Worm (Caenorhabditis elegans) whole organism, L4 larva: Measurements from ENCODE around the gene msp-31.

ENCODE experiments used
- D1046.2 ChIP-seq: fragments of 200-800 bp; sonication (Bioruptor generic); IDR thresholded peaks from 2 replicates; pipeline ENCODE4 v1.3.6; 2022; ENCODE audit warnings: missing genetic modification characterization, missing compliant biosample characterization
- F10B5.3 ChIP-seq: sonication (generic microtip); optimal IDR thresholded peaks from 2 replicates; lab custom pipeline; 2016; ENCODE audit warnings: mild to moderate bottlenecking, missing genetic modification characterization, missing compliant biosample characterization
- F37D6.2 ChIP-seq: sonication (generic microtip); optimal IDR thresholded peaks from 2 replicates; lab custom pipeline; 2016; ENCODE audit warnings: mild to moderate bottlenecking, missing genetic modification characterization, missing compliant biosample characterization
- F44E2.7 ChIP-seq: fragments of 200-800 bp; sonication (Bioruptor generic); IDR thresholded peaks from 2 replicates; pipeline ENCODE4 v2.1.2; 2022; ENCODE audit warnings: missing genetic modification characterization, missing compliant biosample characterization
- F49E8.2 ChIP-seq: sonication (generic microtip); optimal IDR thresholded peaks from 2 replicates; lab custom pipeline; 2016; ENCODE audit warnings: missing compliant biosample characterization, mild to moderate bottlenecking, missing genetic modification characterization, borderline replicate concordance
- R02D3.7 ChIP-seq: fragments of 150-350 bp; sonication (generic microtip); optimal IDR thresholded peaks from 3 replicates; lab custom pipeline; 2014; ENCODE audit warnings: missing biosample characterization, missing genetic modification characterization
- T20F7.1 ChIP-seq: fragments of 200-800 bp; sonication (Bioruptor generic); optimal IDR thresholded peaks from 2 replicates; lab custom pipeline; 2018; ENCODE audit warnings: mild to moderate bottlenecking, missing genetic modification characterization, missing compliant biosample characterization
- T26A8.4 ChIP-seq: fragments of 200-800 bp; sonication (Bioruptor generic); IDR thresholded peaks from 2 replicates; pipeline ENCODE4 v1.3.6; 2022; ENCODE audit warnings: missing genetic modification characterization, missing compliant biosample characterization
- Y5F2A.4 ChIP-seq: fragments of 200-800 bp; sonication (Bioruptor generic); optimal IDR thresholded peaks from 2 replicates; lab custom pipeline; 2018; ENCODE audit warnings: mild to moderate bottlenecking, missing genetic modification characterization, missing compliant biosample characterization
- Y75B8A.6 ChIP-seq: fragments of 200-800 bp; sonication (Bioruptor generic); IDR thresholded peaks from 2 replicates; pipeline ENCODE4 v1.3.6; 2022; ENCODE audit warnings: missing genetic modification reagents, missing genetic modification characterization, missing compliant biosample characterization
- aha-1 ChIP-seq: fragments of 150-350 bp; peaks from one replicate; lab custom pipeline; 2014; ENCODE audit warnings: missing biosample characterization, missing genetic modification characterization
- aly-2 ChIP-seq: sonication (generic microtip); optimal IDR thresholded peaks from 2 replicates; lab custom pipeline; 2018; ENCODE audit warnings: missing biosample characterization, missing genetic modification characterization
- arid-1 ChIP-seq: fragments of 200-800 bp; sonication (Bioruptor generic); conservative IDR thresholded peaks from 2 replicates; pipeline ENCODE4 v1.3.6; 2022; ENCODE audit warnings: missing genetic modification reagents, missing genetic modification characterization, missing compliant biosample characterization
- attf-4 ChIP-seq: sonication (generic microtip); optimal IDR thresholded peaks from 3 replicates; lab custom pipeline; 2017; ENCODE audit warnings: missing biosample characterization, missing genetic modification characterization
- ceh-28 ChIP-seq: fragments of 150-350 bp; optimal IDR thresholded peaks from 2 replicates; lab custom pipeline; 2014; ENCODE audit warnings: missing biosample characterization, missing genetic modification reagents, missing genetic modification characterization
- ceh-32 ChIP-seq: sonication (generic microtip); optimal IDR thresholded peaks from 2 replicates; lab custom pipeline; 2016; ENCODE audit warnings: mild to moderate bottlenecking, missing genetic modification characterization, missing compliant biosample characterization; ENCODE audit not compliant: poor library complexity
- ceh-44 ChIP-seq: fragments of 200-800 bp; sonication (Bioruptor generic); IDR thresholded peaks from 2 replicates; pipeline ENCODE4 v1.3.6; 2022; ENCODE audit warnings: missing genetic modification reagents, missing genetic modification characterization, missing compliant biosample characterization
- ces-1 ChIP-seq: fragments of 150-350 bp; sonication (generic microtip); optimal IDR thresholded peaks from 4 replicates; lab custom pipeline; 2014; ENCODE audit warnings: missing biosample characterization, missing genetic modification reagents, missing genetic modification characterization
- daf-19 ChIP-seq: fragments of 200-800 bp; sonication (Bioruptor generic); conservative IDR thresholded peaks from 2 replicates; pipeline ENCODE4 v1.3.6; 2022; ENCODE audit warnings: missing genetic modification characterization, missing compliant biosample characterization
- dpl-1 ChIP-seq: fragments of 150-350 bp; optimal IDR thresholded peaks from 2 replicates; lab custom pipeline; 2014; ENCODE audit warnings: missing biosample characterization, missing genetic modification reagents, missing genetic modification characterization
- egl-27 ChIP-seq: sonication (generic microtip); optimal IDR thresholded peaks from 3 replicates; lab custom pipeline; 2017; ENCODE audit warnings: missing biosample characterization, missing genetic modification reagents, missing genetic modification characterization
- egl-43 ChIP-seq: fragments of 200-800 bp; sonication (Bioruptor generic); IDR thresholded peaks from 2 replicates; pipeline ENCODE4 v1.3.6; 2022; ENCODE audit warnings: missing genetic modification reagents, missing genetic modification characterization, missing compliant biosample characterization
- fkh-10 ChIP-seq: fragments of 150-350 bp; optimal IDR thresholded peaks from 2 replicates; lab custom pipeline; 2014; ENCODE audit warnings: missing biosample characterization, missing genetic modification reagents, missing genetic modification characterization
- fos-1 ChIP-seq: fragments of 150-350 bp; optimal IDR thresholded peaks from 2 replicates; lab custom pipeline; 2014; ENCODE audit warnings: missing biosample characterization, missing genetic modification characterization
- hif-1 ChIP-seq, 2 experiments: sonication (generic microtip); optimal IDR thresholded peaks; 2 replicates each; lab custom pipeline; 2016 to 2017; ENCODE audit warnings: missing compliant biosample characterization in 2 of 2, missing genetic modification characterization in 2 of 2, missing genetic modification reagents in 2 of 2, missing genotype in 2 of 2, mild to moderate bottlenecking in 1 of 2
- jun-1 ChIP-seq: fragments of 150-350 bp; optimal IDR thresholded peaks from 2 replicates; lab custom pipeline; 2014; ENCODE audit warnings: missing biosample characterization, missing genetic modification reagents, missing genetic modification characterization
- lim-7 ChIP-seq: fragments of 200-800 bp; sonication (Bioruptor generic); IDR thresholded peaks from 2 replicates; pipeline ENCODE4 v1.3.6; 2022; ENCODE audit warnings: missing genetic modification characterization, missing compliant biosample characterization
- lin-13 ChIP-seq: fragments of 150-350 bp; optimal IDR thresholded peaks from 2 replicates; lab custom pipeline; 2014; ENCODE audit warnings: missing biosample characterization, missing genetic modification reagents, missing genetic modification characterization
- lin-39 ChIP-seq: fragments of 150-350 bp; optimal IDR thresholded peaks from 2 replicates; lab custom pipeline; 2014; ENCODE audit warnings: missing biosample characterization, missing genetic modification reagents, missing genetic modification characterization
- lir-3 ChIP-seq: sonication (generic microtip); optimal IDR thresholded peaks from 2 replicates; lab custom pipeline; 2016; ENCODE audit warnings: mild to moderate bottlenecking, missing genetic modification characterization, missing compliant biosample characterization
- madf-5 ChIP-seq, 2 experiments: fragments of 200-800 bp; sonication (Bioruptor generic); IDR thresholded peaks; 2 replicates each; pipeline ENCODE4 v1.3.6; 2022; ENCODE audit warnings: missing compliant biosample characterization in 2 of 2, missing genetic modification characterization in 2 of 2
- madf-9 ChIP-seq: fragments of 200-800 bp; sonication (Bioruptor generic); conservative IDR thresholded peaks from 2 replicates; pipeline ENCODE4 v1.3.6; 2022; ENCODE audit warnings: missing genetic modification reagents, missing genetic modification characterization, missing compliant biosample characterization
- mdt-29 ChIP-seq: fragments of 200-800 bp; sonication (Bioruptor generic); IDR thresholded peaks from 2 replicates; pipeline ENCODE4 v1.3.6; 2022; ENCODE audit warnings: missing genetic modification reagents, missing genetic modification characterization, missing compliant biosample characterization
- mep-1 ChIP-seq: fragments of 150-350 bp; sonication (generic microtip); optimal IDR thresholded peaks from 3 replicates; lab custom pipeline; 2014; ENCODE audit warnings: missing biosample characterization, missing genetic modification characterization
- mes-2 ChIP-seq: sonication (generic microtip); optimal IDR thresholded peaks from 2 replicates; lab custom pipeline; 2016; ENCODE audit warnings: missing genotype, mild to moderate bottlenecking, missing genetic modification characterization, missing compliant biosample characterization; ENCODE audit not compliant: poor library complexity, severe bottlenecking
- mxl-3 ChIP-seq: fragments of 200-800 bp; sonication (Bioruptor generic); optimal IDR thresholded peaks from 2 replicates; lab custom pipeline; 2018; ENCODE audit warnings: mild to moderate bottlenecking, missing genetic modification characterization, missing compliant biosample characterization
- nhr-10 ChIP-seq: fragments of 150-350 bp; optimal IDR thresholded peaks from 2 replicates; lab custom pipeline; 2014; ENCODE audit warnings: missing biosample characterization, missing genetic modification characterization
- nhr-111 ChIP-seq: fragments of 200-800 bp; sonication (Bioruptor generic); optimal IDR thresholded peaks from 2 replicates; lab custom pipeline; 2018; ENCODE audit warnings: mild to moderate bottlenecking, missing genetic modification characterization, missing compliant biosample characterization
- nhr-28 ChIP-seq: fragments of 150-350 bp; optimal IDR thresholded peaks from 2 replicates; lab custom pipeline; 2014; ENCODE audit warnings: missing biosample characterization, missing genetic modification characterization
- nhr-48 ChIP-seq: sonication (generic microtip); optimal IDR thresholded peaks from 2 replicates; lab custom pipeline; 2016; ENCODE audit warnings: mild to moderate bottlenecking, missing genetic modification characterization, missing compliant biosample characterization
- nhr-6 ChIP-seq: fragments of 150-350 bp; optimal IDR thresholded peaks from 2 replicates; lab custom pipeline; 2014; ENCODE audit warnings: missing biosample characterization, missing genetic modification characterization
- nhr-77 ChIP-seq: fragments of 150-350 bp; optimal IDR thresholded peaks from 2 replicates; lab custom pipeline; 2014; ENCODE audit warnings: missing biosample characterization, missing genetic modification characterization
- php-3 ChIP-seq: fragments of 200-800 bp; sonication (Bioruptor generic); IDR thresholded peaks from 2 replicates; pipeline ENCODE4 v1.3.6; 2022; ENCODE audit warnings: missing genetic modification reagents, missing genetic modification characterization, missing compliant biosample characterization
- rbr-2 ChIP-seq: sonication (generic microtip); optimal IDR thresholded peaks from 2 replicates; lab custom pipeline; 2016; ENCODE audit warnings: missing genotype, missing genetic modification characterization, missing compliant biosample characterization
- saeg-2 ChIP-seq: fragments of 200-800 bp; sonication (Bioruptor generic); IDR thresholded peaks from 2 replicates; pipeline ENCODE4 v1.3.6; 2022; ENCODE audit warnings: missing genetic modification reagents, missing genetic modification characterization, missing compliant biosample characterization
- sdz-12 ChIP-seq: fragments of 200-800 bp; sonication (Bioruptor generic); optimal IDR thresholded peaks from 2 replicates; lab custom pipeline; 2018; ENCODE audit warnings: mild to moderate bottlenecking, missing genetic modification characterization, missing compliant biosample characterization
- snpc-4 ChIP-seq: fragments of 150-350 bp; optimal IDR thresholded peaks from 2 replicates; lab custom pipeline; 2014; ENCODE audit warnings: missing biosample characterization, missing genetic modification characterization
- spr-1 ChIP-seq: sonication (generic microtip); optimal IDR thresholded peaks from 2 replicates; lab custom pipeline; 2016; ENCODE audit warnings: mild to moderate bottlenecking, missing genetic modification characterization, missing compliant biosample characterization
- unc-39 ChIP-seq: sonication (generic microtip); optimal IDR thresholded peaks from 2 replicates; lab custom pipeline; 2017; ENCODE audit warnings: missing biosample characterization, missing genetic modification characterization
- vab-7 ChIP-seq: fragments of 200-800 bp; sonication (Bioruptor generic); IDR thresholded peaks from 2 replicates; pipeline ENCODE4 v1.3.6; 2022; ENCODE audit warnings: missing genetic modification reagents, missing genetic modification characterization, missing compliant biosample characterization
- zip-2 ChIP-seq: fragments of 150-350 bp; optimal IDR thresholded peaks from 2 replicates; lab custom pipeline; 2014; ENCODE audit warnings: missing biosample characterization, missing genetic modification characterization
- ztf-7 ChIP-seq: fragments of 150-350 bp; optimal IDR thresholded peaks from 2 replicates; lab custom pipeline; 2014; ENCODE audit warnings: missing biosample characterization, missing genetic modification characterization

msp-31 gene

DNA sequence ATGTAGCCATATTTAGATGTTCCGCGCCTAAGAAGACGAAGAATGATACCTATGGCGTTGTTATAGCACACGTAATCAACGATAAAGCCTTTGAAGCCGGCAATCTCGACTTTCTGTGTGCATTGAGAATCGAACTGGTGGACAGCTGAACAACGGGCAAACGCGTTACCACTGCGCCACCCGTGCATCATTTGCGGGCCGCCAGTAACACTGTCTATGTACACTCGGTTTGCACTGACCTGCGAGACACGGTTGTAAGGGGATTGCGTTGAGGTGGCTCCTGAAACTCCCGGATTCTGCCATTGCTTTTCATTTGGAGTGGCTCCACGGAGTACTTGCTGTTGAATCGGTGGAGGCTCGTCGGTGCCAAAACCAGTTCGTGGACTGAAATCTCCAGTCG lies 26.0 kb upstream of the msp-31 start (continued):
- TF ChIP-seq ztf-7 (tag; lab: Kevin White, UChicago) (no peak), F10B5.3 (tag; lab: Kevin White, UChicago) (no peak), lim-7 (GFP tag; lab: Robert Waterston, UW) (peak; percentile 74), ceh-28 (tag; lab: Kevin White, UChicago) (no peak), nhr-6 (peak; percentile 25), sdz-12 (GFP tag; lab: Kevin White, UChicago) (no peak), spr-1 (tag; lab: Kevin White, UChicago) (peak; percentile 59), mep-1 (tag; lab: Kevin White, UChicago) (peak; percentile 27), F49E8.2 (tag; lab: Kevin White, UChicago) (peak; percentile 54), aly-2 (tag; lab: Kevin White, UChicago) (peak; percentile 53), php-3 (GFP tag; lab: Robert Waterston, UW) (peak; percentile 43), arid-1 (GFP tag; lab: Robert Waterston, UW) (peak; percentile 84), nhr-111 (GFP tag; lab: Kevin White, UChicago) (peak; percentile 38), ceh-44 (no peak), madf-5 (GFP tag; IDR thresholded peaks at IDR 0.05; lab: Robert Waterston, UW) (peak; percentile 38 to 67; a peak in 2 of 4 replicates), snpc-4 (tag; lab: Kevin White, UChicago) (no peak), jun-1 (tag; lab: Kevin White, UChicago) (peak; percentile 6), mxl-3 (GFP tag; lab: Kevin White, UChicago) (peak; percentile 7), lin-13 (peak; percentile 55), hif-1 (tag; optimal IDR thresholded peaks at IDR 0.05; lab: Kevin White, UChicago) (peak in 1 of 2 experiments; percentile 32), lir-3 (tag; lab: Kevin White, UChicago) (no peak), saeg-2 (GFP tag; lab: Robert Waterston, UW) (0 out of 2 replicates have a peak, but pooled peaks have one; percentile 77), mdt-29 (peak; percentile 58; the same call in 1 of the 2 replicates), ceh-32 (tag; lab: Kevin White, UChicago) (no peak), T26A8.4 (peak; percentile 71), D1046.2 (GFP tag; lab: Robert Waterston, UW) (peak; percentile 71; the same call in 1 of the 2 replicates), madf-9 (GFP tag; lab: Robert Waterston, UW) (peak; percentile 63; the same call in 1 of the 2 replicates), unc-39 (tag; lab: Kevin White, UChicago) (no peak), dpl-1 (GFP tag; lab: Kevin White, UChicago) (no peak), nhr-77 (no peak), Y75B8A.6 (GFP tag; lab: Robert Waterston, UW) (peak; percentile 74; the same call in 1 of the 2 replicates), F44E2.7 (peak; percentile 66; the same call in 1 of the 2 replicates), nhr-28 (no peak), F37D6.2 (tag; lab: Kevin White, UChicago) (no peak), mes-2 (tag; lab: Kevin White, UChicago) (peak; percentile 79), attf-4 (tag; lab: Kevin White, UChicago) (no peak), ces-1 (GFP tag; lab: Kevin White, UChicago) (no peak), R02D3.7 (no peak), egl-43 (GFP tag; lab: Robert Waterston, UW) (peak; percentile 82), egl-27 (tag; lab: Kevin White, UChicago) (no peak), Y5F2A.4 (GFP tag; lab: Kevin White, UChicago) (peak; percentile 58), nhr-48 (no peak), rbr-2 (tag; lab: Kevin White, UChicago) (peak; percentile 42), T20F7.1 (GFP tag; lab: Kevin White, UChicago) (peak; percentile 39), fkh-10 (GFP tag; lab: Kevin White, UChicago) (no peak), zip-2 (tag; lab: Kevin White, UChicago) (no peak), nhr-10 (tag; lab: Kevin White, UChicago) (no peak), aha-1 (tag; lab: Kevin White, UChicago) (peak; percentile 51), vab-7 (GFP tag; lab: Robert Waterston, UW) (peak; percentile 69), lin-39 (tag; lab: Kevin White, UChicago) (no peak), fos-1 (tag; lab: Kevin White, UChicago) (no peak), daf-19 (GFP tag; lab: Robert Waterston, UW) (peak; percentile 71)
